Worm (Caenorhabditis elegans) whole organism, L2 larva: Measurements from ENCODE around the gene tag-266.
"Not testable (repeated sequence)": the region's sequence is repeated elsewhere in the genome, so short reads cannot be mapped to it uniquely, and the experiment has no call there.

Source experiments
- F13H6.1 ChIP-seq: sonication (generic microtip); optimal IDR thresholded peaks from 2 replicates; lab custom pipeline; 2016; ENCODE audit warnings: missing genetic modification characterization, missing compliant biosample characterization
- Y55F3AM.14 ChIP-seq: fragments of 200-800 bp; sonication (Bioruptor generic); optimal IDR thresholded peaks from 2 replicates; lab custom pipeline; 2018; ENCODE audit warnings: mild to moderate bottlenecking, missing genetic modification characterization, missing compliant biosample characterization
- egl-27 ChIP-seq: sonication (generic microtip); optimal IDR thresholded peaks from 3 replicates; lab custom pipeline; 2017; ENCODE audit warnings: missing biosample characterization, missing genetic modification reagents, missing genetic modification characterization
- lin-13 ChIP-seq: fragments of 150-350 bp; optimal IDR thresholded peaks from 2 replicates; lab custom pipeline; 2014; ENCODE audit warnings: missing biosample characterization, missing genetic modification reagents, missing genetic modification characterization
- mab-5 ChIP-seq: fragments of 150-350 bp; optimal IDR thresholded peaks from 2 replicates; lab custom pipeline; 2014; ENCODE audit warnings: missing biosample characterization, missing genetic modification characterization
- nhr-12 ChIP-seq: fragments of 150-350 bp; optimal IDR thresholded peaks from 2 replicates; lab custom pipeline; 2014; ENCODE audit warnings: missing biosample characterization, missing genetic modification characterization
- nhr-23 ChIP-seq: fragments of 150-350 bp; optimal IDR thresholded peaks from 2 replicates; lab custom pipeline; 2014; ENCODE audit warnings: missing biosample characterization, missing genetic modification reagents, missing genetic modification characterization
- nhr-6 ChIP-seq: fragments of 150-350 bp; optimal IDR thresholded peaks from 2 replicates; lab custom pipeline; 2014; ENCODE audit warnings: missing biosample characterization, missing genetic modification characterization
- nhr-77 ChIP-seq: fragments of 150-350 bp; optimal IDR thresholded peaks from 2 replicates; lab custom pipeline; 2014; ENCODE audit warnings: missing biosample characterization, missing genetic modification characterization
- sem-4 ChIP-seq: fragments of 150-350 bp; optimal IDR thresholded peaks from 2 replicates; lab custom pipeline; 2014; ENCODE audit warnings: missing biosample characterization, missing genetic modification reagents, missing genetic modification characterization
- skn-1 ChIP-seq: sonication (generic microtip); optimal IDR thresholded peaks from 2 replicates; lab custom pipeline; 2017; ENCODE audit warnings: missing biosample characterization, missing genetic modification characterization
- zag-1 ChIP-seq: fragments of 150-350 bp; optimal IDR thresholded peaks from 2 replicates; lab custom pipeline; 2014; ENCODE audit warnings: missing biosample characterization, missing genetic modification characterization

DNA sequence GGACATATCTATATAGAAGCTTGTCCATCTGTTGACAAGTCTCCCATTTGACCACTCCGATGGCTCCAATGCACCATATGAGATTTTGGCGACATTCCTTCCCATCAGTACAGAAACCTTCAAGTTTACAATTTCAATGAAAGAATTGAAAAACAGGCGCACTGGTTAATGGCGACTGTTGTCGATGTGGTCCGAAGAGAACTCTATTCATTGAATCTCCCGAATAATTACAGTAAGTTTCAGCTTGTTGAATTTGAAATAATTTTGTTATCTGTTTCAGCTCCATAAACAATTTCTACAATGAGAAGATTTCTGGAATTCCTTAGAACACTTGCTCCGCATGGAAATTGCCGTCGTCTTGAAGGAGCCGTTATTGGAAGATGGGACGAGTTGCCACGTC is 48.8 kb upstream of the tag-266 start, which contains the start of gene elf-1:
- TF ChIP-seq nhr-12 (tag; lab: Kevin White, UChicago); zag-1 (tag; lab: Kevin White, UChicago); egl-27; nhr-6; sem-4 (tag; lab: Kevin White, UChicago); lin-13 (GFP tag; lab: Kevin White, UChicago); nhr-23 (tag; lab: Kevin White, UChicago); F13H6.1 (tag; lab: Kevin White, UChicago); mab-5 (tag; lab: Kevin White, UChicago); nhr-77 (tag; lab: Kevin White, UChicago); Y55F3AM.14; skn-1 (tag; lab: Kevin White, UChicago): not testable (repeated sequence)
